Worm (Caenorhabditis elegans): Measurements from ENCODE around the gene C51E3.10.

DNA sequence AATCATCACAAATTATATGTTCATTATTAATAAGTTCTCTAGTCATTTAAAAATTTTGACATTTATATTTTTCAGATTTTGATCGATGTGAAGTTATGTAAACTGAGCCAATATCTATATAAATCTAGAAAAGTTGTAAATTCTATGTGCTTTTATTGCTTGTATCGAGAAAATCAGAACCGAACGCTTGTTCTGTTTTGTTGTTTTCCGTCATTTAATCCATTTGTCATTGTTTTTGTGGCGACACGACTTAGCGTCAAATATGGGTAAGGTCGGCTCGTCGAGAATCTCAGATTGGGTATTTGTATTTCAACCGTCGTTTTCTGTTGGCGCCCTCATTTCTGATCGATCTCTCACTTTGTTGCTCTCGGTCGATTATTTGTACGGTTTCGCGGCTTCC is 46.6 kb downstream of the C51E3.10 start, which contains the start of gene cht-5:
- TF ChIP-seq F13C5.2 (tag; optimal IDR thresholded peaks at IDR 0.05) = no peak
- no peak for TF ChIP-seq ama-1 (optimal IDR thresholded peaks at IDR 0.05)
- TF ChIP-seq flt-1 (GFP tag; IDR thresholded peaks at IDR 0.05) = no peak
- TF ChIP-seq aly-1 (tag; optimal IDR thresholded peaks at IDR 0.05) = no peak
- no peak for TF ChIP-seq hmbx-1 (tag; optimal IDR thresholded peaks at IDR 0.05)
- no peak for TF ChIP-seq ceh-13 (GFP tag; optimal IDR thresholded peaks at IDR 0.05)
